Fruit fly (Drosophila melanogaster): ENCODE results near the gene CG11756.

CG11756 gene

DNA sequence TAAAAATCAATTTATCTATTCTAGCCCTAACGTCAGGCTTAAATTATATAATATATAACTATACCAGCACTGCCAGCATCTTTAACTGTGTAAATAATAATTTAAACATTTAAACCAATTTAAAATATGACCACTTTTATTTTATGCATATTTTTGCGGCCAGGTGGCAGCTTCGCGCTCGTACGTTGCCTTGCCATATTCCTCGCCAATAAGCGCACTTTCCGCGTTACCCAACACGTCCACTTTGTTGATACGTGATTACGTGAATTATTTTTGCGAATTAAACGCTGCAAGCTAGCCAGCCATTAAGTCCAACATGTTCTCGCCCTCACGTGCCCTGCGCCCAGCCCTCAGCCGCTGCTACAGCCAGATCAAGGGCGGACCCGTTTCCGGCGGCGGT lies 1.9 kb downstream of the CG11756 start, which contains the start of gene NdufV3 (continued):
- TF ChIP-seq CG4424 (GFP tag; optimal IDR thresholded peaks at IDR 0.05) = no peak
- TF ChIP-seq CG12391 (tag; optimal IDR thresholded peaks at IDR 0.05) = peak; percentile 9
- TF ChIP-seq CG9876 (GFP tag; optimal IDR thresholded peaks at IDR 0.05) = no peak
- no peak for TF ChIP-seq pita (GFP tag; optimal IDR thresholded peaks at IDR 0.05)
- no peak for TF ChIP-seq H2.0 (GFP tag; IDR thresholded peaks at IDR 0.05)
- TF ChIP-seq Tbp (GFP tag; optimal IDR thresholded peaks at IDR 0.05) = no peak
- TF ChIP-seq ase (GFP tag; IDR thresholded peaks at IDR 0.05) = no peak
- no peak for TF ChIP-seq NK7.1 (GFP tag; optimal IDR thresholded peaks at IDR 0.05)
- TF ChIP-seq CG17186 (GFP tag; optimal IDR thresholded peaks at IDR 0.05) = peak; percentile 5
- TF ChIP-seq CG7928 (GFP tag; optimal IDR thresholded peaks at IDR 0.05) = no peak
- peak; percentile 64 for TF ChIP-seq CG7987 (GFP tag; optimal IDR thresholded peaks at IDR 0.05)
- TF ChIP-seq toy (GFP tag; IDR thresholded peaks at IDR 0.05) = no peak
- no peak for TF ChIP-seq CG2116 (GFP tag; optimal IDR thresholded peaks at IDR 0.05)
- TF ChIP-seq CG3726 (GFP tag; IDR thresholded peaks at IDR 0.05) = no peak
- TF ChIP-seq slp2 (GFP tag; optimal IDR thresholded peaks at IDR 0.05) = no peak
- no peak for TF ChIP-seq CG2199 (GFP tag; IDR thresholded peaks at IDR 0.05)
- no peak for TF ChIP-seq pros (GFP tag; optimal IDR thresholded peaks at IDR 0.05)
- peak; percentile 11 for TF ChIP-seq nmo (GFP tag; optimal IDR thresholded peaks at IDR 0.05)
- no peak for TF ChIP-seq Sry-β (GFP tag; optimal IDR thresholded peaks at IDR 0.05)
- no peak for TF ChIP-seq Usf (GFP tag; optimal IDR thresholded peaks at IDR 0.05)
- TF ChIP-seq Nf-YB (GFP tag; optimal IDR thresholded peaks at IDR 0.05) = no peak
- TF ChIP-seq chif (GFP tag; optimal IDR thresholded peaks at IDR 0.05) = no peak
- no peak for TF ChIP-seq CG7839 (tag; optimal IDR thresholded peaks at IDR 0.05)
- no peak for TF ChIP-seq amos (GFP tag; IDR thresholded peaks at IDR 0.05; ENCODE audit: partially characterized antibody)
- TF ChIP-seq zfh1 (GFP tag; IDR thresholded peaks at IDR 0.05) = no peak
- TF ChIP-seq lbe (GFP tag; optimal IDR thresholded peaks at IDR 0.05) = no peak
- peak; percentile 10 for TF ChIP-seq CG12659 (GFP tag; optimal IDR thresholded peaks at IDR 0.05)
- TF ChIP-seq Mrtf (GFP tag; IDR thresholded peaks at IDR 0.05) = no peak
- TF ChIP-seq fru (optimal IDR thresholded peaks at IDR 0.05) = no peak
- TF ChIP-seq CG7357 (GFP tag; IDR thresholded peaks at IDR 0.05) = no peak
- no peak for TF ChIP-seq CG11560 (tag; IDR thresholded peaks at IDR 0.05)
- TF ChIP-seq CG5245 (GFP tag; optimal IDR thresholded peaks at IDR 0.05) = no peak
- no peak for TF ChIP-seq CG13624 (GFP tag; optimal IDR thresholded peaks at IDR 0.05)
- TF ChIP-seq CG17385 (GFP tag; optimal IDR thresholded peaks at IDR 0.05) = no peak
- TF ChIP-seq Poxn (GFP tag; IDR thresholded peaks at IDR 0.05) = no peak
- no peak for TF ChIP-seq Sox100B (GFP tag; optimal IDR thresholded peaks at IDR 0.05)
- TF ChIP-seq CG17361 (GFP tag; IDR thresholded peaks at IDR 0.05) = no peak
- TF ChIP-seq Vsx1 (GFP tag; optimal IDR thresholded peaks at IDR 0.05) = no peak
- no peak for TF ChIP-seq fd102C (GFP tag; optimal IDR thresholded peaks at IDR 0.05)
- TF ChIP-seq CG34422 (GFP tag; IDR thresholded peaks at IDR 0.05) = no peak
- no peak for TF ChIP-seq CG10462 (GFP tag; optimal IDR thresholded peaks at IDR 0.05)
- no peak for TF ChIP-seq shn (GFP tag; optimal IDR thresholded peaks at IDR 0.05)
- no peak for TF ChIP-seq onecut (GFP tag; IDR thresholded peaks at IDR 0.05)
- TF ChIP-seq CG12236 (GFP tag; optimal IDR thresholded peaks at IDR 0.05) = no peak
- no peak for TF ChIP-seq CG13296 (GFP tag; optimal IDR thresholded peaks at IDR 0.05)
- no peak for TF ChIP-seq oc (tag; optimal IDR thresholded peaks at IDR 0.05)
- TF ChIP-seq Fer1 (GFP tag; optimal IDR thresholded peaks at IDR 0.05) = no peak
- no peak for TF ChIP-seq CG10543 (GFP tag; optimal IDR thresholded peaks at IDR 0.05)
- TF ChIP-seq CG9817 (tag; optimal IDR thresholded peaks at IDR 0.05) = peak; percentile 7
- no peak for TF ChIP-seq klu (GFP tag; IDR thresholded peaks at IDR 0.05)
- TF ChIP-seq CG2129 (GFP tag; IDR thresholded peaks at IDR 0.05; ENCODE audit: partially characterized antibody) = no peak
- no peak for TF ChIP-seq cas (GFP tag; IDR thresholded peaks at IDR 0.05)
- no peak for TF ChIP-seq CG1024 (GFP tag; IDR thresholded peaks at IDR 0.05)
